Fruit fly (Drosophila melanogaster): Measurements from ENCODE around the gene Pdp1.

Gene Pdp1

dm6 chr3L:7809289-7810099 is 57.7 kb downstream of the Pdp1 start, which contains the start of gene CG32369 (continued):
- TF ChIP-seq caup (GFP tag; optimal IDR thresholded peaks at IDR 0.05; ENCODE audit: severe bottlenecking) (peak; percentile 46), so (GFP tag; IDR thresholded peaks at IDR 0.05) (no peak; the same call in 2 of the 3 replicates), Tbp (GFP tag; optimal IDR thresholded peaks at IDR 0.05) (no peak), slp2 (GFP tag; optimal IDR thresholded peaks at IDR 0.05) (no peak), ranshi (GFP tag; IDR thresholded peaks at IDR 0.05) (no peak; the same call in 1 of the 2 replicates), lbe (GFP tag; optimal IDR thresholded peaks at IDR 0.05) (peak; percentile 79), CG31224 (GFP tag; IDR thresholded peaks at IDR 0.05) (no peak), CG7928 (GFP tag; optimal IDR thresholded peaks at IDR 0.05) (no peak), sim (GFP tag; IDR thresholded peaks at IDR 0.05) (no peak), pros (GFP tag; optimal IDR thresholded peaks at IDR 0.05) (no peak), vfl (GFP tag; optimal IDR thresholded peaks at IDR 0.05) (no peak), Max (GFP tag; optimal IDR thresholded peaks at IDR 0.05) (peak; percentile 53), Antp (GFP tag; optimal IDR thresholded peaks at IDR 0.05) (no peak), mld (GFP tag; IDR thresholded peaks at IDR 0.05; ENCODE audit: partially characterized antibody) (no peak), CG3407 (GFP tag; optimal IDR thresholded peaks at IDR 0.05) (no peak), schlank (tag; optimal IDR thresholded peaks at IDR 0.05) (no peak), gce (GFP tag; IDR thresholded peaks at IDR 0.05) (no peak), zfh1 (GFP tag; IDR thresholded peaks at IDR 0.05) (no peak), CG11696 (GFP tag; IDR thresholded peaks at IDR 0.05) (no peak), slou (GFP tag; optimal IDR thresholded peaks at IDR 0.05) (no peak), dan (GFP tag; IDR thresholded peaks at IDR 0.05) (no peak), sug (tag; optimal IDR thresholded peaks at IDR 0.05) (peak; percentile 18), Awh (GFP tag; IDR thresholded peaks at IDR 0.05) (no peak), Hr3 (GFP tag; optimal IDR thresholded peaks at IDR 0.05) (no peak), HLH4C (GFP tag; IDR thresholded peaks at IDR 0.05; ENCODE audit: partially characterized antibody) (peak; percentile 28; the same call in 1 of the 3 replicates), CG13894 (tag; optimal IDR thresholded peaks at IDR 0.05) (peak; percentile 25), Ets65A (GFP tag) (no peak), ham (GFP tag; IDR thresholded peaks at IDR 0.05) (no peak), ttk (GFP tag; IDR thresholded peaks at IDR 0.05) (no peak), CG8290 (GFP tag; optimal IDR thresholded peaks at IDR 0.05) (no peak), CG8290 (tag; optimal IDR thresholded peaks at IDR 0.05) (no peak), CG1602 (GFP tag; optimal IDR thresholded peaks at IDR 0.05) (no peak), HHEX (GFP tag; optimal IDR thresholded peaks at IDR 0.05) (no peak), CG13424 (tag; optimal IDR thresholded peaks at IDR 0.05) (peak; percentile 32), sisA (GFP tag; IDR thresholded peaks at IDR 0.05) (no peak), Six4 (GFP tag; optimal IDR thresholded peaks at IDR 0.05) (no peak), Mad (GFP tag; optimal IDR thresholded peaks at IDR 0.05) (peak; percentile 19), CG8281 (tag; optimal IDR thresholded peaks at IDR 0.05) (no peak), dmrt11E (tag; optimal IDR thresholded peaks at IDR 0.05) (no peak), dysf (GFP tag; IDR thresholded peaks at IDR 0.05) (no peak; the same call in 2 of the 3 replicates), E2f1 (GFP tag; IDR thresholded peaks at IDR 0.05) (peak; percentile 19; the same call in 1 of the 2 replicates), chn (GFP tag; optimal IDR thresholded peaks at IDR 0.05) (peak; percentile 24), CG18619 (GFP tag; optimal IDR thresholded peaks at IDR 0.05) (peak; percentile 13), insv (GFP tag; optimal IDR thresholded peaks at IDR 0.05) (no peak), CG17186 (GFP tag; optimal IDR thresholded peaks at IDR 0.05) (no peak), sc (optimal IDR thresholded peaks at IDR 0.05) (no peak), sc (GFP tag; optimal IDR thresholded peaks at IDR 0.05) (no peak), amos (GFP tag; IDR thresholded peaks at IDR 0.05; ENCODE audit: partially characterized antibody) (no peak; the same call in 1 of the 2 replicates), lilli (GFP tag; optimal IDR thresholded peaks at IDR 0.05) (peak; percentile 65), CG8478 (optimal IDR thresholded peaks at IDR 0.05) (no peak), h (optimal IDR thresholded peaks at IDR 0.05) (no peak), CG13123 (GFP tag; optimal IDR thresholded peaks at IDR 0.05) (no peak)
